Worm (Caenorhabditis elegans): ENCODE data around the gene fkb-1.
A peak's percentile ranks its signal among the peaks of the same experiment; 100 is the strongest.

Gene fkb-1

ce11 chrIV:11025941-11026340 is 10.4 kb upstream of the fkb-1 start (continued):
- peak; percentile 72 for TF ChIP-seq unc-42 (tag; optimal IDR thresholded peaks at IDR 0.05)
- TF ChIP-seq ama-1 (optimal IDR thresholded peaks at IDR 0.05): peak; percentile 86
- TF ChIP-seq hlh-15 (tag; optimal IDR thresholded peaks at IDR 0.05): peak; percentile 91
- peak; percentile 92 for TF ChIP-seq C08G9.2 (tag; optimal IDR thresholded peaks at IDR 0.05)
- peak; percentile 96 for TF ChIP-seq hlh-8 (tag; optimal IDR thresholded peaks at IDR 0.05)
- peak; percentile 97 for TF ChIP-seq che-1 (tag; optimal IDR thresholded peaks at IDR 0.05)
- TF ChIP-seq ahr-1 (tag; optimal IDR thresholded peaks at IDR 0.05): peak; percentile 97
- TF ChIP-seq nhr-11 (tag; optimal IDR thresholded peaks at IDR 0.05): no peak
- peak; percentile 91 for TF ChIP-seq sdc-2 (tag; optimal IDR thresholded peaks at IDR 0.05)
- TF ChIP-seq ceh-9 (tag; optimal IDR thresholded peaks at IDR 0.05): peak; percentile 96
- peak; percentile 98 for TF ChIP-seq Y22D7AL.16 (tag; optimal IDR thresholded peaks at IDR 0.05)
- TF ChIP-seq K09A11.1 (tag; optimal IDR thresholded peaks at IDR 0.05; ENCODE audit: insufficient read depth): peak; percentile 94
- TF ChIP-seq nfya-1 (tag; optimal IDR thresholded peaks at IDR 0.05): peak; percentile 84
- TF ChIP-seq ceh-31 (tag; optimal IDR thresholded peaks at IDR 0.05): peak; percentile 83
- peak; percentile 95 for TF ChIP-seq ceh-22 (tag; optimal IDR thresholded peaks at IDR 0.05)
- TF ChIP-seq lin-11 (tag; optimal IDR thresholded peaks at IDR 0.05): peak; percentile 95
- TF ChIP-seq rnt-1 (tag; optimal IDR thresholded peaks at IDR 0.05): peak; percentile 96
- peak; percentile 97 for TF ChIP-seq ceh-48 (tag; optimal IDR thresholded peaks at IDR 0.05)
- peak; percentile 99 for TF ChIP-seq gmeb-2 (tag; optimal IDR thresholded peaks at IDR 0.05)
- peak; percentile 86 for TF ChIP-seq ceh-14 (tag; optimal IDR thresholded peaks at IDR 0.05)

- TF ChIP-seq unc-55 (GFP tag; optimal IDR thresholded peaks at IDR 0.05): peak; percentile 6
- TF ChIP-seq ceh-18 (tag; optimal IDR thresholded peaks at IDR 0.05): no peak
These were observed 9.7 kb upstream of the fkb-1 start for ce11 chrIV:11026648-11027047.

DNA sequence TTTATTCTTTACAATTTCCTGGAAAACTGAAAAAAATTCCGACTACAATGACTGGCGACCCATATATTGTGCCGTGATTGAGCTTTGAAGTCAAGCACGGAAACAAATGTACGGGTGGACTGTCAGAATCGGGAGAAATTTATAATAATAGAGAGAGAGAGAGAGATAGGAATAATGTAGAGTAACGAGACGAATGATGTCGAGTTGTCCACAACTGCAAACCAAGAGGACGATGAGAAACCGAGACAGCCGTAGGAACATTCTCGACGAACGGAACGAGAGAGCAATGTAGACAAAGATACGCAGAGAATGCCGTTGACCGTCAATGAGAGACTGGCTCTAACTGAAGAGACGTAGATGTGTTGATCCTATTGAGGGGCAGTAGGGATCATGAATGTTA is 8.8 kb upstream of the fkb-1 start:
- TF ChIP-seq lin-11 (tag; optimal IDR thresholded peaks at IDR 0.05): no peak
- no peak for TF ChIP-seq che-1 (tag; optimal IDR thresholded peaks at IDR 0.05)
- TF ChIP-seq rnt-1 (tag; optimal IDR thresholded peaks at IDR 0.05): peak; percentile 68
- TF ChIP-seq hlh-6 (tag; optimal IDR thresholded peaks at IDR 0.05): no peak
- TF ChIP-seq elt-2 (tag; optimal IDR thresholded peaks at IDR 0.05): peak; percentile 21
- no peak for TF ChIP-seq pat-9 (tag; optimal IDR thresholded peaks at IDR 0.05)
- no peak for TF ChIP-seq nhr-232 (tag; optimal IDR thresholded peaks at IDR 0.05)
- peak; percentile 26 for TF ChIP-seq hlh-30 (tag; optimal IDR thresholded peaks at IDR 0.05; ENCODE audit: insufficient read depth)
- peak; percentile 53 for TF ChIP-seq tbx-2 (tag; optimal IDR thresholded peaks at IDR 0.05)
- TF ChIP-seq ceh-2 (tag; optimal IDR thresholded peaks at IDR 0.05): peak; percentile 26
- peak; percentile 66 for TF ChIP-seq ref-2 (tag; optimal IDR thresholded peaks at IDR 0.05)
- TF ChIP-seq T23F11.4 (GFP tag; optimal IDR thresholded peaks at IDR 0.05): peak; percentile 11
- TF ChIP-seq F13H6.1 (tag; optimal IDR thresholded peaks at IDR 0.05): no peak
- TF ChIP-seq syd-9 (tag; optimal IDR thresholded peaks at IDR 0.05): peak; percentile 27
- TF ChIP-seq dmd-4 (tag; optimal IDR thresholded peaks at IDR 0.05; ENCODE audit: borderline replicate concordance): no peak
- peak; percentile 77 for TF ChIP-seq pax-1 (tag; optimal IDR thresholded peaks at IDR 0.05)
- peak; percentile 79 for TF ChIP-seq ceh-31 (tag; optimal IDR thresholded peaks at IDR 0.05)
- TF ChIP-seq odd-2 (tag; optimal IDR thresholded peaks at IDR 0.05): no peak
- TF ChIP-seq sox-4 (tag; optimal IDR thresholded peaks at IDR 0.05): no peak
- TF ChIP-seq pha-4 (tag; optimal IDR thresholded peaks at IDR 0.05): no peak
- TF ChIP-seq nfya-1 (tag; optimal IDR thresholded peaks at IDR 0.05): peak; percentile 77
- peak; percentile 69 for TF ChIP-seq ama-1 (optimal IDR thresholded peaks at IDR 0.05)
- no peak for TF ChIP-seq unc-86 (tag; optimal IDR thresholded peaks at IDR 0.05)
- peak; percentile 33 for TF ChIP-seq ets-4 (tag; optimal IDR thresholded peaks at IDR 0.05)
- TF ChIP-seq pros-1 (tag; optimal IDR thresholded peaks at IDR 0.05): peak; percentile 77
- no peak for TF ChIP-seq ceh-30 (tag; optimal IDR thresholded peaks at IDR 0.05)
- peak; percentile 92 for TF ChIP-seq unc-55 (GFP tag; optimal IDR thresholded peaks at IDR 0.05)
- TF ChIP-seq pag-3 (tag; optimal IDR thresholded peaks at IDR 0.05; ENCODE audit: borderline replicate concordance): no peak
- TF ChIP-seq C08G9.2 (tag; optimal IDR thresholded peaks at IDR 0.05): peak; percentile 39
- peak; percentile 30 for TF ChIP-seq ztf-16 (tag; optimal IDR thresholded peaks at IDR 0.05)
- TF ChIP-seq pqm-1 (tag; optimal IDR thresholded peaks at IDR 0.05): no peak
- peak; percentile 20 for TF ChIP-seq ttx-3 (tag; optimal IDR thresholded peaks at IDR 0.05)
- TF ChIP-seq dve-1 (tag; optimal IDR thresholded peaks at IDR 0.05): peak; percentile 6
- peak; percentile 37 for TF ChIP-seq K09A11.1 (tag; optimal IDR thresholded peaks at IDR 0.05; ENCODE audit: insufficient read depth)
- TF ChIP-seq fax-1 (tag; optimal IDR thresholded peaks at IDR 0.05): peak; percentile 42
- TF ChIP-seq ceh-34 (tag; optimal IDR thresholded peaks at IDR 0.05): peak; percentile 51

Data from whole organism, late embryonic.